Worm (Caenorhabditis elegans) whole organism, early embryonic: ENCODE results near the gene ran-1.
A peak's percentile ranks its signal among the peaks of the same experiment; 100 is the strongest.

Source experiments
- B0310.2 ChIP-seq: sonication (generic microtip); optimal IDR thresholded peaks from 2 replicates; lab custom pipeline; 2016; ENCODE audit warnings: mild to moderate bottlenecking, missing genetic modification characterization, missing compliant biosample characterization
- F13C5.2 ChIP-seq: sonication (generic microtip); optimal IDR thresholded peaks from 2 replicates; lab custom pipeline; 2017; ENCODE audit warnings: mild to moderate bottlenecking, missing genetic modification characterization, inconsistent platforms, missing compliant biosample characterization
- aly-1 ChIP-seq: sonication (generic microtip); optimal IDR thresholded peaks from 2 replicates; lab custom pipeline; 2016; ENCODE audit warnings: missing genetic modification characterization, missing compliant biosample characterization
- ama-1 ChIP-seq: fragments of 150-350 bp; optimal IDR thresholded peaks from 2 replicates; lab custom pipeline; 2014
- ceh-13 ChIP-seq: fragments of 200-800 bp; sonication (Bioruptor generic); optimal IDR thresholded peaks from 2 replicates; lab custom pipeline; 2018; ENCODE audit warnings: mild to moderate bottlenecking, missing genetic modification characterization, missing compliant biosample characterization
- ceh-36 ChIP-seq: sonication (generic microtip); optimal IDR thresholded peaks from 2 replicates; lab custom pipeline; 2016; ENCODE audit warnings: missing genetic modification characterization, inconsistent platforms, missing compliant biosample characterization
- ets-7 ChIP-seq: sonication (generic microtip); optimal IDR thresholded peaks from 2 replicates; lab custom pipeline; 2016; ENCODE audit warnings: missing genotype, missing genetic modification characterization, missing compliant biosample characterization
- flt-1 ChIP-seq: fragments of 200-800 bp; sonication (Bioruptor generic); IDR thresholded peaks from 2 replicates; pipeline ENCODE4 v1.3.6; 2022; ENCODE audit warnings: missing genetic modification characterization, missing compliant biosample characterization
- hmbx-1 ChIP-seq: sonication (generic microtip); optimal IDR thresholded peaks from 2 replicates; lab custom pipeline; 2016; ENCODE audit warnings: mild to moderate bottlenecking, missing genetic modification characterization, missing compliant biosample characterization
- hmg-4 ChIP-seq: fragments of 200-800 bp; sonication (Bioruptor generic); optimal IDR thresholded peaks from 2 replicates; lab custom pipeline; 2018; ENCODE audit warnings: mild to moderate bottlenecking, missing genetic modification characterization, missing compliant biosample characterization
- hnd-1 ChIP-seq: sonication (generic microtip); optimal IDR thresholded peaks from 2 replicates; lab custom pipeline; 2016; ENCODE audit warnings: missing genetic modification characterization, missing compliant biosample characterization
- pes-1 ChIP-seq: fragments of 200-800 bp; sonication (Bioruptor generic); IDR thresholded peaks from 2 replicates; pipeline ENCODE4 v1.3.6; 2022; ENCODE audit warnings: missing genetic modification reagents, missing genetic modification characterization, missing compliant biosample characterization
- scrt-1 ChIP-seq: fragments of 200-800 bp; sonication (Bioruptor generic); IDR thresholded peaks from 2 replicates; pipeline ENCODE4 v1.3.6; 2022; ENCODE audit warnings: missing genetic modification characterization, missing compliant biosample characterization
- sea-1 ChIP-seq: fragments of 200-800 bp; sonication (Bioruptor generic); conservative IDR thresholded peaks from 2 replicates; pipeline ENCODE4 v1.3.6; 2022; ENCODE audit warnings: missing genetic modification characterization, missing compliant biosample characterization
- tbx-11 ChIP-seq: fragments of 200-800 bp; sonication (Bioruptor generic); IDR thresholded peaks from 2 replicates; pipeline ENCODE4 v1.3.6; 2022; ENCODE audit warnings: missing genetic modification characterization, missing compliant biosample characterization
- tbx-37 ChIP-seq: fragments of 200-800 bp; sonication (Bioruptor generic); conservative IDR thresholded peaks from 2 replicates; pipeline ENCODE4 v1.3.6; 2022; ENCODE audit warnings: missing genetic modification reagents, missing genetic modification characterization, missing compliant biosample characterization
- tra-4 ChIP-seq: sonication (generic microtip); optimal IDR thresholded peaks from 2 replicates; lab custom pipeline; 2017; ENCODE audit warnings: missing genetic modification characterization, missing compliant biosample characterization

ran-1 gene

DNA sequence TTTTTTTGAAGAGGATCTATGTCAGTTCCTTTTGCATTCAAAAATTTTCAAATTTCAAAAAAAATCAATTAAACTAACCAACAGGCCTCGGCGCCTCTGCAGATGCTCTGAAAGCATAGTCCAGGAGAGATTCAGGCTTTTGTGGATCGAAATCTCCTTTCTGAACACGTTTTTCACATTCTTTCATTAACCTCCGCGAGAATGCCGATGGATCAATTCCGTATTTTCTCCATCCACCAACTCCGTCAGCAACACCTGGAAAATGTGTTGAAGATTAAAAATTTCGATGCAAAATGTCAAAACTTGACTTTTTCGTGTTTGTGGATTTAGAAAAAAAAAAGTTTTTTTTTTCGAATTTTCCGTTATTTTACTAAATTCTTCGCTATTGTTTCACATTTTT is 33.0 kb downstream of the ran-1 start:
- TF ChIP-seq hnd-1 (tag; lab: Kevin White, UChicago) (no peak), tra-4 (tag; lab: Kevin White, UChicago) (no peak), scrt-1 (no peak), ets-7 (no peak), ceh-36 (tag; lab: Kevin White, UChicago) (no peak), tbx-11 (GFP tag; lab: Robert Waterston, UW) (no peak), sea-1 (GFP tag; lab: Robert Waterston, UW) (no peak), pes-1 (GFP tag; lab: Robert Waterston, UW) (no peak), ceh-13 (GFP tag; lab: Kevin White, UChicago) (no peak), tbx-37 (no peak)

ce11 chrIII:10711192-10711673 is 36.3 kb downstream of the ran-1 start, which contains the start of gene W09D10.5:
Gene W09D10.5, minus strand, starts transcription at chrIII:10711536.
- no peak for TF ChIP-seq ceh-13 (GFP tag; lab: Kevin White, UChicago)
- TF ChIP-seq flt-1 (GFP tag; lab: Robert Waterston, UW), result no peak
- TF ChIP-seq F13C5.2 (tag; lab: Kevin White, UChicago), result no peak
- TF ChIP-seq ama-1 (lab: Kevin White, UChicago), result peak; percentile 85
- TF ChIP-seq hmbx-1, result no peak
- TF ChIP-seq ets-7, result no peak

ce11 chrIII:10709676-10710075 is 37.9 kb downstream of the ran-1 start:
- TF ChIP-seq tbx-37 (no peak), sea-1 (GFP tag; lab: Robert Waterston, UW) (no peak), flt-1 (GFP tag; lab: Robert Waterston, UW) (no peak)

DNA sequence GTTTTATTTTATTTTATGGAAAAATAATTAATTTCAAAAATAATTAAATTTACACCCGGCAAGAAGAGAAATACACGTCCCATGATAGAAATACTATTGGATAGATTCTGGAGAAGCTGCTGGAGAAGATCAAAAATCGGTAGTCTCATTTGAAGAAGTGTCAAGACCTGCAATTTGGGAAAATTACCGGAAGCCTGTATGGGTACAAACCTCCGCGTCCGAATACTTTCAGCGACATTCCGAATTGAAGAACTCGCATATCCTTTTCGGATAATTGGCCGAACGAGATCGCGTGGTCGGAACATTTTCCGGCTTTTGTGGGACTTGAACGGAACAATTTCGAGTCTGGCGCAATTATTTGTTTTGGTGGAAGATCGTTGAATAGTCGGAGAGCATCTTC is 39.0 kb downstream of the ran-1 start:
- no peak for TF ChIP-seq hmg-4 (GFP tag; lab: Kevin White, UChicago)
- no peak for TF ChIP-seq aly-1 (tag; lab: Kevin White, UChicago)
- TF ChIP-seq pes-1 (GFP tag; lab: Robert Waterston, UW), result no peak
- no peak for TF ChIP-seq ama-1 (lab: Kevin White, UChicago)
- no peak for TF ChIP-seq sea-1 (GFP tag; lab: Robert Waterston, UW)
- no peak for TF ChIP-seq ceh-36 (tag; lab: Kevin White, UChicago)
- TF ChIP-seq hmbx-1, result no peak
- TF ChIP-seq hnd-1 (tag; lab: Kevin White, UChicago), result no peak
- no peak for TF ChIP-seq F13C5.2 (tag; lab: Kevin White, UChicago)
- TF ChIP-seq B0310.2 (tag; lab: Kevin White, UChicago), result no peak
- TF ChIP-seq ceh-13 (GFP tag; lab: Kevin White, UChicago), result no peak
- no peak for TF ChIP-seq flt-1 (GFP tag; lab: Robert Waterston, UW)

DNA sequence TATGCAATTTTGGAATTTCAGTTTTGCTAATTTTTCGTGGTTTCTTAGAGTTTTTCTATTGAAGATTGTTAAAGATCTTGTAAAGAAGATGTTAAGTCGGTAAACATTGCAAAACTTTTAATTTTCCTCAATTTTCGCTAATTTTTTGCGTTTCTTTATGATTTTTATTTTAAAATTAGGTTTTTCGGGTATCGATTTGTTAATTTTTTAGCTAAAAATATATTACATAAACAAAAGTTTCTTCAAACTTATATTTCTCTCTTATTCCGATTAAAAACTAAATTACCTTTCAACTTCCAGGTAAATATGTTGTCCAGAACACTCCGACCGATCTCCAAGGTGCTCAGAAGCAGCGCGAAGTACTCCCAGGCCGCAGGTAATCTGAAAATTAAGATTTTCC is 40.1 kb downstream of the ran-1 start, which contains the start of gene mrpl-12:
Gene mrpl-12 (plus strand): TSS at position 301 of the 400 bp plus-strand sequence.
- TF ChIP-seq sea-1 (GFP tag; lab: Robert Waterston, UW) (no peak), scrt-1 (no peak), flt-1 (GFP tag; lab: Robert Waterston, UW) (no peak), ets-7 (no peak), hmg-4 (GFP tag; lab: Kevin White, UChicago) (no peak), F13C5.2 (tag; lab: Kevin White, UChicago) (no peak), tra-4 (tag; lab: Kevin White, UChicago) (no peak), hnd-1 (tag; lab: Kevin White, UChicago) (no peak), B0310.2 (tag; lab: Kevin White, UChicago) (no peak), pes-1 (GFP tag; lab: Robert Waterston, UW) (no peak), tbx-37 (no peak), hmbx-1 (no peak), ama-1 (lab: Kevin White, UChicago) (no peak), aly-1 (tag; lab: Kevin White, UChicago) (no peak), ceh-36 (tag; lab: Kevin White, UChicago) (no peak), tbx-11 (GFP tag; lab: Robert Waterston, UW) (no peak), ceh-13 (GFP tag; lab: Kevin White, UChicago) (no peak)

DNA sequence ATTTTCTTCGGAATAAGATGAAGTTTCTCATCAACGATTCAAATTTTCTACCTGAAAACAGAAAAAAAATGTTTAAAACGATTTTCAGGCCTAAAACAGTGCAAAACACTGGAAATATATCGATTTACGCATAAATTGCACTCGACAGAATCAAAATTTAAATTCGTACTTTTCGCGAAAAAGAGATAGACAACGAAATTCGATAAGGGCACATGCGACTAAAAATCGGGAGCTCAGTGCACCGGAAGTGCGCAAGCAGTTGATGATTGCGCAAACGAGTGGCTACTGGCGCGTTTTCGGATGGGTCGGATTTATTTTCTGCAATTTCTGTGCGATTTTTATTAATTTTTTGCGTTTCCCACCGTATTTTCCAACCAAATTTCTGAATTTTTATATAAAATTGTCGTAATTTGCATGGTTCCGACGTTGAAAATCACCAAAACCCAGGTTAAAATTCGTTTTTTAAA is 40.5 kb downstream of the ran-1 start, which contains the start of the genes Y39A1A.21 and Y39A1A.22:
Gene Y39A1A.21 (minus strand): TSS at position 51 of the 467 bp plus-strand sequence.
Gene Y39A1A.22 (minus strand): TSS at position 57 of the 467 bp plus-strand sequence.
- TF ChIP-seq ceh-36 (tag; lab: Kevin White, UChicago) (peak; percentile 53), ets-7 (peak; percentile 59), B0310.2 (tag; lab: Kevin White, UChicago) (no peak), scrt-1 (0 out of 2 replicates have a peak, but pooled peaks have one; percentile 69), tbx-37 (0 out of 2 replicates have a peak, but pooled peaks have one; percentile 23), ceh-13 (GFP tag; lab: Kevin White, UChicago) (no peak), pes-1 (GFP tag; lab: Robert Waterston, UW) (peak; percentile 58; the same call in 1 of the 2 replicates), sea-1 (GFP tag; lab: Robert Waterston, UW) (peak; percentile 50; the same call in 1 of the 2 replicates), F13C5.2 (tag; lab: Kevin White, UChicago) (peak; percentile 79), tra-4 (tag; lab: Kevin White, UChicago) (no peak), hmg-4 (GFP tag; lab: Kevin White, UChicago) (no peak)

DNA sequence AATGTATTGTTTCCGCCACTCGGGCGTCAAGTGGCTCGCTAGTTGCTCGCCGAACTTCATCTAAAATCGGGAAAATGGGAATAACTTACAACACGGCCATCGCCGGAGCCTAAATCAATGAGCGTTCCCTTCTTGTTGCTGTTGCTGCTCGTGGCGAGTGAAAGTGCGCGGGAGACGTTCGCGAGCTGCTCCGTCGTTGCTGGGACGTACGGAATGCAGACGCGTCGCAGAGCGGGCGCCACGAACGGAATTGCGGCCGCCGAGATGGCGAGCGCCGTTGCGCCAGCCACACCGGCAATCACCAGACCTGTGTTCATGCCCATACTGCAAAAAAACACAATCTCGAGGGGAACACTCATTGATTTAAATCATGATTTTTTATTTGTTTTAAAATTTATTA is 41.0 kb downstream of the ran-1 start:
- TF ChIP-seq ceh-36 (tag; lab: Kevin White, UChicago), result no peak
- no peak for TF ChIP-seq flt-1 (GFP tag; lab: Robert Waterston, UW)
- no peak for TF ChIP-seq hnd-1 (tag; lab: Kevin White, UChicago)
- no peak for TF ChIP-seq tra-4 (tag; lab: Kevin White, UChicago)
- no peak for TF ChIP-seq ama-1 (lab: Kevin White, UChicago)
- no peak for TF ChIP-seq ets-7
- TF ChIP-seq hmbx-1, result no peak
- no peak for TF ChIP-seq pes-1 (GFP tag; lab: Robert Waterston, UW)
- TF ChIP-seq hmg-4 (GFP tag; lab: Kevin White, UChicago), result no peak
- TF ChIP-seq ceh-13 (GFP tag; lab: Kevin White, UChicago), result no peak
- no peak for TF ChIP-seq F13C5.2 (tag; lab: Kevin White, UChicago)
- no peak for TF ChIP-seq scrt-1
